Worm (Caenorhabditis elegans): ENCODE results near the gene nadk-1.

The nadk-1 gene

ce11 chrIV:1484968-1485474 lies 28.1 kb downstream of the nadk-1 start, which contains the start of gene Y77E11A.16:
Gene Y77E11A.16 (plus strand): TSS chrIV:1485424.
- no peak for TF ChIP-seq ham-2 (GFP tag; optimal IDR thresholded peaks at IDR 0.05)
- no peak for TF ChIP-seq lin-32 (GFP tag; optimal IDR thresholded peaks at IDR 0.05)
- TF ChIP-seq elt-3 (tag; optimal IDR thresholded peaks at IDR 0.05) = no peak
- no peak for TF ChIP-seq ces-1 (GFP tag; optimal IDR thresholded peaks at IDR 0.05)
- TF ChIP-seq nhr-76 (tag; optimal IDR thresholded peaks at IDR 0.05) = no peak
- no peak for TF ChIP-seq unc-39 (tag; optimal IDR thresholded peaks at IDR 0.05)
- TF ChIP-seq M03D4.4 (tag; optimal IDR thresholded peaks at IDR 0.05) = no peak
- TF ChIP-seq zip-8 (tag; optimal IDR thresholded peaks at IDR 0.05) = no peak
- TF ChIP-seq bed-3 (GFP tag; optimal IDR thresholded peaks at IDR 0.05) = no peak
- no peak for TF ChIP-seq ztf-11 (tag; optimal IDR thresholded peaks at IDR 0.05)
- TF ChIP-seq unc-62 (GFP tag; optimal IDR thresholded peaks at IDR 0.05) = no peak
- no peak for TF ChIP-seq flh-1 (GFP tag; optimal IDR thresholded peaks at IDR 0.05)
- TF ChIP-seq ceh-43 (GFP tag; optimal IDR thresholded peaks at IDR 0.05) = no peak
- no peak for TF ChIP-seq nhr-28 (tag; optimal IDR thresholded peaks at IDR 0.05)
- TF ChIP-seq mab-5 (tag; optimal IDR thresholded peaks at IDR 0.05) = no peak
- TF ChIP-seq nhr-12 (tag; optimal IDR thresholded peaks at IDR 0.05) = no peak
- TF ChIP-seq cnd-1 (tag; optimal IDR thresholded peaks at IDR 0.05) = no peak
- no peak for TF ChIP-seq snpc-4 (tag; optimal IDR thresholded peaks at IDR 0.05)

- TF ChIP-seq lsy-2 (tag; optimal IDR thresholded peaks at IDR 0.05) (peak; percentile 8), ces-1 (GFP tag; optimal IDR thresholded peaks at IDR 0.05) (peak; percentile 69), lin-13 (tag; optimal IDR thresholded peaks at IDR 0.05) (peak; percentile 37), snpc-4 (tag; optimal IDR thresholded peaks at IDR 0.05) (no peak), mep-1 (tag; optimal IDR thresholded peaks at IDR 0.05) (peak; percentile 34)
These were observed 39.3 kb downstream of the nadk-1 start, which contains the start of gene npp-20 for ce11 chrIV:1496017-1496678. Gene npp-20 (minus strand): TSS chrIV:1496022.

- TF ChIP-seq elt-1 (tag; optimal IDR thresholded peaks at IDR 0.05; ENCODE audit: borderline replicate concordance, insufficient read depth) (no peak), ces-1 (GFP tag; optimal IDR thresholded peaks at IDR 0.05) (no peak), ceh-43 (GFP tag; optimal IDR thresholded peaks at IDR 0.05) (no peak), zip-8 (tag; optimal IDR thresholded peaks at IDR 0.05) (no peak), snpc-4 (tag; optimal IDR thresholded peaks at IDR 0.05) (no peak), lsy-2 (tag; optimal IDR thresholded peaks at IDR 0.05) (no peak), mab-5 (tag; optimal IDR thresholded peaks at IDR 0.05) (no peak), flh-1 (GFP tag; optimal IDR thresholded peaks at IDR 0.05) (no peak), mls-2 (tag; optimal IDR thresholded peaks at IDR 0.05) (no peak), lin-32 (GFP tag; optimal IDR thresholded peaks at IDR 0.05) (no peak), nhr-2 (tag; optimal IDR thresholded peaks at IDR 0.05) (no peak), blmp-1 (tag; optimal IDR thresholded peaks at IDR 0.05) (no peak), tbx-8 (GFP tag; optimal IDR thresholded peaks at IDR 0.05) (no peak), ham-2 (GFP tag; optimal IDR thresholded peaks at IDR 0.05) (no peak), nhr-237 (tag; optimal IDR thresholded peaks at IDR 0.05) (no peak), elt-3 (tag; optimal IDR thresholded peaks at IDR 0.05) (no peak), pha-4 (tag; optimal IDR thresholded peaks at IDR 0.05) (no peak), cnd-1 (tag; optimal IDR thresholded peaks at IDR 0.05) (no peak)
These were observed 39.8 kb downstream of the nadk-1 start for ce11 chrIV:1496679-1497033.

- TF ChIP-seq mep-1 (tag; optimal IDR thresholded peaks at IDR 0.05) (peak; percentile 23), tbx-8 (GFP tag; optimal IDR thresholded peaks at IDR 0.05) (no peak), ceh-43 (GFP tag; optimal IDR thresholded peaks at IDR 0.05) (no peak), ces-1 (GFP tag; optimal IDR thresholded peaks at IDR 0.05) (peak; percentile 48)
These were observed 40.6 kb downstream of the nadk-1 start, which contains the start of gene hxk-3 for ce11 chrIV:1497448-1497847. Gene hxk-3 (plus strand): TSS chrIV:1497626.
